Worm (Caenorhabditis elegans) whole organism, L4/young adult: ENCODE data around the gene F13H8.5.
A peak's percentile ranks its signal among the peaks of the same experiment; 100 is the strongest.

Experiments
- W03F9.2 ChIP-seq: fragments of 150-350 bp; optimal IDR thresholded peaks from 2 replicates; lab custom pipeline; 2014; ENCODE audit warnings: missing biosample characterization, missing genetic modification characterization
- dao-5 ChIP-seq: sonication (generic microtip); optimal IDR thresholded peaks from 2 replicates; lab custom pipeline; 2016; ENCODE audit warnings: missing genotype, missing genetic modification characterization, moderate library complexity, missing compliant biosample characterization
- him-1 ChIP-seq: sonication (generic microtip); optimal IDR thresholded peaks from 2 replicates; lab custom pipeline; 2016; ENCODE audit warnings: missing genotype, missing genetic modification reagents, missing genetic modification characterization, missing compliant biosample characterization

Gene F13H8.5

DNA sequence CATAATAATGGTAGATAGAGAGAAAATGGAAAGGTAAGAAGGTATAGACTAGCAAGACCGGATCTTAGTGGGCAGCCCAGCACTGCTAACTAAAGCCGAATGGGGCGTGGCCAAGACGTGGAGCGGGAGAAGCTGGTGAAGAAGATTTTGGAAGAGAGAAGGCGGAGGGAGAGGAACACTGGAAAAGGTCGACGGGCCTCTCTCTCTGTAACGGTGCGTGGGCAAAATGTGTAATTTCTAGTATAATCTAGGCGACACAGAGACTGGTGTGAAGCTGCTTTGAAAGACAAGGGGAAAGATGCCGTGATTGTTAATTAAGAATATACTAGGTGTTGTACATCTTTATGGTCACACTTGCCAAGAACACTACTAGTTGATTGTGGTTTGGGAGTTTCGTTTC is at the start of gene F13H8.5:
Gene F13H8.5, minus strand, starts transcription at position 101 of the 400 bp plus-strand sequence.
- no peak for TF ChIP-seq dao-5 (tag; lab: Kevin White, UChicago)
- no peak for TF ChIP-seq him-1 (tag; lab: Kevin White, UChicago)
- no peak for TF ChIP-seq W03F9.2 (tag; lab: Kevin White, UChicago)

DNA sequence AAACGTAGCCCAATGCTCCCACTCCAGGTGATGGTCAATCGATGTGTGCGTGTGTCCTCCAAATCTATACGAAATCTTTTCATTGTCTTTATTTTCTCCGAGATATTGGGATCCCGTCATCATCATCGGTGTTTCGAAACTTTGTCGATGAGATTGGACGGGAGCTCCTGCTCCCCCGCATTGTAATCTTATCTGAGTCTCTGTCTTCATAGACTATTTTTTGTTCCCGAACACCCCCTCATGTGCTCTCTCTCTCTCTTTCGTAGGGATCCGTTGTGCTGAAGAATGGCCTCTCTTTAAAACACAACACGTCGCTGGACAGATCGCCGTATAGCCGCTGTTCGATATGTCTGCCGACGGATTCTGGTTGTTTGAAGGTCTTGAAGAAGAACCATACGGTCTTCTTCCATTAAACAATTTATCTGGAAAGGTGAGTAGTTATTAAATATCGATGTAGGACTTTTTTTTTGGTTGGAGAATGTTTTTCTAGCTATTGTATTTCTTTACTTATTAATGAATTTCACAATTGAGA is 47.4 kb upstream of the F13H8.5 start, which contains the start of gene C29F5.1:
Gene C29F5.1, plus strand, starts transcription at position 317 of the 532 bp plus-strand sequence.
- TF ChIP-seq him-1 (tag; lab: Kevin White, UChicago) (no peak), W03F9.2 (tag; lab: Kevin White, UChicago) (no peak), dao-5 (tag; lab: Kevin White, UChicago) (no peak)

DNA sequence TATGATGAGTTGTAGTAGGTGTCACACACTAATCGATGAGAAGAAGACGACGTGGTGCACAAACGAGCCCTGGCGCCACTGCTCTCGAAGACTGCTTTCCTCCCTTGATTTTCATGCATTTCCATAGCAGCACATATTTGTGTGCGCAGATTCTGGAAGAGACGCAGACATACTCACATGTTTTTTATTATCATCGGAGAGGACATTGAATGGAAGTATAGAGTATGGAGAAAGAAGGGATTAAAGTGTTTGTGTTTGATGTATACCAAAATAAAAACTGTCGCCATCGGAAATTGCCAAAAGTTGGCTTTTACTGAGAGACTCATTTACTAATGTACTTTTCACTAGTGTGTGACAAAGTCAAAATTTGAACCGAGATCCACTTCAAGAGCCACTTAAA is 38.3 kb upstream of the F13H8.5 start, which contains the start of gene mps-1:
Gene mps-1, minus strand, starts transcription at position 101 of the 400 bp plus-strand sequence.
- no peak for TF ChIP-seq dao-5 (tag; lab: Kevin White, UChicago)
- TF ChIP-seq him-1 (tag; lab: Kevin White, UChicago) = no peak
- TF ChIP-seq W03F9.2 (tag; lab: Kevin White, UChicago) = no peak

- TF ChIP-seq dao-5 (tag; lab: Kevin White, UChicago) (no peak), him-1 (tag; lab: Kevin White, UChicago) (no peak), W03F9.2 (tag; lab: Kevin White, UChicago) (no peak)
These were observed 36.6 kb upstream of the F13H8.5 start, which contains the start of gene nyn-3 for ce11 chrII:6292527-6292926. TSS of gene nyn-3 (minus strand) at chrII:6292627.

ce11 chrII:6290047-6290582 is 34.2 kb upstream of the F13H8.5 start, which contains the start of gene upb-1:
TSS of gene upb-1 (minus strand) at chrII:6290097.
- TF ChIP-seq him-1 (tag; lab: Kevin White, UChicago) = no peak

- no peak for TF ChIP-seq dao-5 (tag; lab: Kevin White, UChicago)
- no peak for TF ChIP-seq him-1 (tag; lab: Kevin White, UChicago)
- TF ChIP-seq W03F9.2 (tag; lab: Kevin White, UChicago) = no peak
These were observed 32.2 kb upstream of the F13H8.5 start for ce11 chrII:6288104-6288503.

ce11 chrII:6286865-6287264 is 30.9 kb upstream of the F13H8.5 start, which contains the start of gene F13H8.6:
TSS of gene F13H8.6 (minus strand) at chrII:6286965.
- TF ChIP-seq dao-5 (tag; lab: Kevin White, UChicago) (no peak), him-1 (tag; lab: Kevin White, UChicago) (no peak), W03F9.2 (tag; lab: Kevin White, UChicago) (no peak)

ce11 chrII:6283074-6283473 is 27.1 kb upstream of the F13H8.5 start, which contains the start of gene F13H8.1:
TSS of gene F13H8.1 (plus strand) at chrII:6283384.
- TF ChIP-seq him-1 (tag; lab: Kevin White, UChicago) (no peak), W03F9.2 (tag; lab: Kevin White, UChicago) (no peak), dao-5 (tag; lab: Kevin White, UChicago) (no peak)

- no peak for TF ChIP-seq dao-5 (tag; lab: Kevin White, UChicago)
- TF ChIP-seq W03F9.2 (tag; lab: Kevin White, UChicago) = no peak
- TF ChIP-seq him-1 (tag; lab: Kevin White, UChicago) = no peak
These were observed 26.0 kb upstream of the F13H8.5 start for ce11 chrII:6281903-6282302.

DNA sequence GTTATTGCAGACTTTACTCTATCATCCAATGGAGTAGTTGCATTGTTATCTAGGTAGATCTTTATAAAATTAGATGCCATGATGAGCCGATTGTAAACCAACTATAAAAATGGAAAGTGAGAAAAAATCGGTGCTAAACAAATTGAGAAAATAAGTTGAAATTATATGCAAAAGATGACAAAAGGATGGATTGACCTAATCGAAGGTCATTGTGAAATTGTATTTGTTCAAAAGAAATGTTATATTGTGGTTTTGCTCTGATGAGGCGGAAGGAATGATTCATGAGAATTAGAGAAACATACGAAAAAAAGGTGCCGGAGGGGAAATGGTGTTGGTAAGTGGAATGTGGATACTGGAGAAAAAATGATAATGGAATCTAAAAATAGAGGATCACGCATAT is 25.1 kb upstream of the F13H8.5 start, which contains the start of gene scly-1:
Gene scly-1, minus strand, starts transcription at position 101 of the 400 bp plus-strand sequence.
- TF ChIP-seq dao-5 (tag; lab: Kevin White, UChicago) (no peak), W03F9.2 (tag; lab: Kevin White, UChicago) (no peak), him-1 (tag; lab: Kevin White, UChicago) (no peak)

DNA sequence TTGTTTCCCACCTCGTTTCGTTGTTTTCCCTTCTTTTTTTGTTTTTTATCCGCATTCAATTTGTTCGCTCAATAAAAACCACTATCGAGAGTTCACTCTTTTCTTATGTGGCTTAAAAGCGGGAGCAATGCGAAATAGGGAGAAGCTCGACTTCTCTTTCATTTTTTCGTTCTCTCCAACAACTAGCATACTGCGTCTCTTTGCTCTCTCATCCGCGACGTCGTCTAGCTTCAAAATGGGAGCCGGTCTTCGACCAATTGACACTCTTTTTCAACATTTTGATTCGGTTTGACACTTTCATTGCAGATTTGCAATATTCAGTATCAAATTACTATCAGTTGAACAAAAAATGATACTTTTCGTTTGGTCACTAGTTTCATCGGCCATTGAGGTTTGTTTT is 18.0 kb upstream of the F13H8.5 start, which contains the start of gene bpl-1:
Gene bpl-1, plus strand, starts transcription at position 301 of the 400 bp plus-strand sequence.
- TF ChIP-seq him-1 (tag; lab: Kevin White, UChicago) (no peak), dao-5 (tag; lab: Kevin White, UChicago) (no peak), W03F9.2 (tag; lab: Kevin White, UChicago) (no peak)

DNA sequence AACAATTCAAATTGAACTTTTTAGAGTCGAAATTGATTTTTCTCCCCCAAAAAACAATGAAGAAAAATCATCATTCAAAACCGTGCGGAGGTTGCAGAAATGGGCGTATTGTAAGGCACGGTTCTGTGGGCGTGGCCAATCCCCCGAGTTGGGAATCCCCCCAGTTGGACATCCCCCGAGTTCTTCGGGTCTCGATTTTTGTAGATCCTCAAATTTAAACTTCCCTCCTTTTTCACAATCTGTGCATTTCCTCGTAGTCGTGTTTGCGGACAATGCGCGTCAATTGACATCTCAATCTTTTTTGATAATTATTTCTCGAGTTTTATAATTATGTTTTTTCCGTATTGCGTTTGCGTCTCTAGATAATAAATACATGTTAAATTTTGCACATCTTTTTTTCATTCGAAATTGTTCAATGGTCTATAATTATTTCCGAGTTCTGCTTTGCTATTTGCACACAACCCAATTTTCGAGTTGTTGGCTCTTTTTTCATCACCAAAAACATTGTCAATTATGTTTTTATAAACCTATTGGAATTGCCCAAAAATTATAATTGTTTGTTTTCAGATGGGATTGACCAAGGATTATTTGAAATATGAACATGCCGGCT is 14.0 kb upstream of the F13H8.5 start, which contains the start of gene F13H8.2:
Gene F13H8.2, plus strand, starts transcription at position 560 of the 610 bp plus-strand sequence.
- no peak for TF ChIP-seq dao-5 (tag; lab: Kevin White, UChicago)
- peak; percentile 29 for TF ChIP-seq W03F9.2 (tag; lab: Kevin White, UChicago)

DNA sequence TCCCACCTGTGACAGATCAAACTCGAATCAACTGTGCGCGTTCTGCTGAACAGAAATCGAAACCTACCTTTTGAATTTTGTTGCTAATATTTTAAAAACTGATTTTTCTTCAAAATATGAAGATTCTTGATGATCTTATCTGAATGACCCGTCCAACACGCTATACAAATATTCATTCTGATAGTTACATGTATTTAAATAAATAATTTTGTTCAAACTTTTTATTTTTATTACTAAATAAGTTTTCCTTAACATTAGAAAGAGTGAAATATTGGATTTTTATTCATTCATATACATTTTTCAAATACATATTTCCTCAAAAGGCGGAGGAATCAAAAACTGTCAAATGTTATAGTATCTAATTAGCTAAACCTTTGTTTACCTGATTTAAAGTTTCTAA is 12.1 kb upstream of the F13H8.5 start, which contains the start of gene F13H8.8:
Gene F13H8.8, minus strand, starts transcription at position 101 of the 400 bp plus-strand sequence.
- TF ChIP-seq dao-5 (tag; lab: Kevin White, UChicago) (no peak), him-1 (tag; lab: Kevin White, UChicago) (no peak), W03F9.2 (tag; lab: Kevin White, UChicago) (no peak)
